Worm (Caenorhabditis elegans) whole organism, late embryonic: ENCODE data around the gene F21D12.3.

Experiments
- ceh-30 ChIP-seq: fragments of 150-350 bp; optimal IDR thresholded peaks from 2 replicates; lab custom pipeline; 2014; ENCODE audit warnings: missing biosample characterization, missing genetic modification characterization
- ceh-6 ChIP-seq: fragments of 200-800 bp; sonication (Bioruptor generic); optimal IDR thresholded peaks from 2 replicates; lab custom pipeline; 2018; ENCODE audit warnings: mild to moderate bottlenecking, missing genetic modification characterization, missing compliant biosample characterization
- nhr-11 ChIP-seq: fragments of 150-350 bp; optimal IDR thresholded peaks from 2 replicates; lab custom pipeline; 2014; ENCODE audit warnings: missing biosample characterization, missing genetic modification characterization
- unc-3 ChIP-seq, 2 experiments: fragments of 200-800 bp in 1 of 2; sonication (Bioruptor generic) in 1 of 2; sonication (generic microtip) in 1 of 2; conservative IDR thresholded peaks in 1 of 2; optimal IDR thresholded peaks in 1 of 2; 2 replicates each; pipeline versions ENCODE4 v1.3.6 to Lab custom; 2016 to 2022; ENCODE audit warnings: missing compliant biosample characterization in 2 of 2, missing genetic modification characterization in 2 of 2, missing genetic modification reagents in 1 of 2

- TF ChIP-seq ceh-6 (GFP tag; lab: Kevin White, UChicago), result no peak
- TF ChIP-seq nhr-11 (tag; lab: Kevin White, UChicago), result no peak
- TF ChIP-seq unc-3 (GFP tag; conservative IDR thresholded peaks at IDR 0.05; lab: Robert Waterston, UW), result no peak
- no peak for TF ChIP-seq unc-3 (tag; optimal IDR thresholded peaks at IDR 0.05; lab: Kevin White, UChicago)
- no peak for TF ChIP-seq ceh-30 (tag; lab: Kevin White, UChicago)
These were observed 24.2 kb upstream of the F21D12.3 start for ce11 chrII:7348063-7348462.
